Fruit fly (Drosophila melanogaster) whole organism, embryonic: ENCODE measurements around the gene MFS18.
A peak's percentile ranks its signal among the peaks of the same experiment; 100 is the strongest.

Experiments
- Bgb ChIP-seq: fragments of 200-800 bp; sonication (Bioruptor generic); IDR thresholded peaks from 2 replicates; pipeline ENCODE4 v1.3.6; 2022; ENCODE audit warnings: missing biosample characterization, missing genetic modification characterization; ENCODE audit not compliant: partially characterized antibody
- CG12155 ChIP-seq: fragments of 200-800 bp; sonication (Bioruptor generic); optimal IDR thresholded peaks from 3 replicates; lab custom pipeline; 2016; ENCODE audit warnings: missing biosample characterization, missing genetic modification characterization
- CG13287 ChIP-seq: fragments of 200-800 bp; sonication (Bioruptor generic); IDR thresholded peaks from 2 replicates; pipeline ENCODE4 v1.3.6; 2022; ENCODE audit warnings: missing biosample characterization, missing genetic modification characterization; ENCODE audit not compliant: partially characterized antibody
- CG13424 ChIP-seq: fragments of 200-800 bp; sonication (Bioruptor generic); optimal IDR thresholded peaks from 2 replicates; lab custom pipeline; 2019; ENCODE audit warnings: missing biosample characterization, mild to moderate bottlenecking, missing genetic modification characterization, moderate library complexity
- CG13775 ChIP-seq: fragments of 200-800 bp; sonication (Bioruptor generic); optimal IDR thresholded peaks from 3 replicates; lab custom pipeline; 2017; ENCODE audit warnings: missing biosample characterization, mild to moderate bottlenecking, missing genetic modification characterization
- CG13894 ChIP-seq: fragments of 200-800 bp; sonication (Bioruptor generic); optimal IDR thresholded peaks from 3 replicates; lab custom pipeline; 2018; ENCODE audit warnings: missing biosample characterization, mild to moderate bottlenecking, missing genetic modification characterization, moderate library complexity
- CG17612 ChIP-seq: fragments of 200-800 bp; sonication (Bioruptor generic); IDR thresholded peaks from 2 replicates; pipeline ENCODE4 v1.3.6; 2022; ENCODE audit warnings: missing biosample characterization, missing genetic modification characterization
- CG2678 ChIP-seq: fragments of 200-800 bp; sonication (Bioruptor generic); optimal IDR thresholded peaks from 3 replicates; lab custom pipeline; 2019; ENCODE audit warnings: missing biosample characterization, mild to moderate bottlenecking, missing genetic modification characterization, moderate library complexity
- CG2889 ChIP-seq: fragments of 200-800 bp; sonication (Bioruptor generic); IDR thresholded peaks from 3 replicates; pipeline ENCODE4 v1.3.6; 2022; ENCODE audit warnings: missing biosample characterization, missing genetic modification characterization
- CG32532 ChIP-seq: fragments of 200-800 bp; sonication (Bioruptor generic); IDR thresholded peaks from 2 replicates; pipeline ENCODE4 v1.3.6; 2022; ENCODE audit warnings: missing biosample characterization, missing genetic modification characterization
- CG6683 ChIP-seq: fragments of 200-800 bp; sonication (Bioruptor generic); optimal IDR thresholded peaks from 2 replicates; lab custom pipeline; 2017; ENCODE audit warnings: missing biosample characterization, mild to moderate bottlenecking, missing genetic modification characterization, missing genetic modification reagents
- CG7271 ChIP-seq: fragments of 200-800 bp; sonication (Bioruptor generic); optimal IDR thresholded peaks from 2 replicates; lab custom pipeline; 2018; ENCODE audit warnings: missing biosample characterization, mild to moderate bottlenecking, missing genetic modification characterization, moderate library complexity
- CG7556 ChIP-seq: fragments of 200-800 bp; sonication (Bioruptor generic); optimal IDR thresholded peaks from 2 replicates; lab custom pipeline; 2017; ENCODE audit warnings: missing biosample characterization, mild to moderate bottlenecking, missing genetic modification characterization
- CG7786 ChIP-seq: fragments of 200-800 bp; sonication (Bioruptor generic); optimal IDR thresholded peaks from 2 replicates; lab custom pipeline; 2016; ENCODE audit warnings: missing biosample characterization, missing genetic modification characterization
- CG9215 ChIP-seq: fragments of 200-800 bp; sonication (Bioruptor generic); IDR thresholded peaks from 2 replicates; pipeline ENCODE4 v1.3.6; 2022; ENCODE audit warnings: missing biosample characterization, missing genetic modification characterization
- CHES-1-like ChIP-seq: fragments of 200-800 bp; sonication (Bioruptor generic); optimal IDR thresholded peaks from 2 replicates; lab custom pipeline; 2016; ENCODE audit warnings: missing biosample characterization, missing genetic modification characterization
- Doc3 ChIP-seq: fragments of 200-800 bp; sonication (Bioruptor generic); IDR thresholded peaks from 3 replicates; pipeline ENCODE4 v1.3.6; 2022; ENCODE audit warnings: missing biosample characterization, missing genetic modification characterization; ENCODE audit not compliant: partially characterized antibody
- E2f1 ChIP-seq: fragments of 200-800 bp; sonication (Bioruptor generic); IDR thresholded peaks from 2 replicates; pipeline ENCODE4 v1.3.6; 2022; ENCODE audit warnings: missing biosample characterization, missing genetic modification characterization
- Ets65A ChIP-seq: fragments of 200-800 bp; sonication (Bioruptor generic); peaks from one replicate; lab custom pipeline; 2016; ENCODE audit warnings: missing biosample characterization, missing genetic modification characterization
- Ets97D ChIP-seq: fragments of 200-800 bp; sonication (Bioruptor generic); optimal IDR thresholded peaks from 3 replicates; lab custom pipeline; 2016; ENCODE audit warnings: missing biosample characterization, missing genetic modification characterization
- Fer1 ChIP-seq: fragments of 200-800 bp; sonication (Bioruptor generic); optimal IDR thresholded peaks from 2 replicates; lab custom pipeline; 2017; ENCODE audit warnings: missing biosample characterization, mild to moderate bottlenecking, missing genetic modification characterization
- Hr51 ChIP-seq, 2 experiments: fragments of 200-800 bp; sonication (Bioruptor generic); optimal IDR thresholded peaks; 2 replicates in 1 of 2; 3 replicates in 1 of 2; lab custom pipeline; 2016 to 2018; ENCODE audit warnings: missing biosample characterization in 2 of 2, missing genetic modification characterization in 2 of 2, mild to moderate bottlenecking in 1 of 2, moderate library complexity in 1 of 2
- Jarid2 ChIP-seq: fragments of 200-800 bp; sonication (Bioruptor generic); optimal IDR thresholded peaks from 3 replicates; lab custom pipeline; 2017; ENCODE audit warnings: mild to moderate bottlenecking, missing biosample characterization, missing genetic modification reagents, missing genetic modification characterization
- Lpt ChIP-seq: fragments of >200 bp; optimal IDR thresholded peaks from 2 replicates; lab custom pipeline; 2018; ENCODE audit warnings: missing biosample characterization, missing genetic modification characterization
- MBD-R2 ChIP-seq: fragments of 200-800 bp; sonication (Bioruptor generic); IDR thresholded peaks from 2 replicates; pipeline ENCODE4 v1.3.6; 2022; ENCODE audit warnings: missing biosample characterization, missing genetic modification characterization
- MESR4 ChIP-seq: fragments of 200-800 bp; sonication (Bioruptor generic); optimal IDR thresholded peaks from 2 replicates; lab custom pipeline; 2018; ENCODE audit warnings: missing biosample characterization, mild to moderate bottlenecking, missing genetic modification characterization, moderate library complexity
- Med ChIP-seq: fragments of 200-800 bp; sonication (Bioruptor generic); peaks from one replicate; lab custom pipeline; 2016; ENCODE audit warnings: missing biosample characterization, missing genetic modification characterization, mild to moderate bottlenecking, inconsistent platforms, moderate library complexity
- Oli ChIP-seq: fragments of 200-800 bp; sonication (Bioruptor generic); optimal IDR thresholded peaks from 2 replicates; lab custom pipeline; 2018; ENCODE audit warnings: missing biosample characterization, mild to moderate bottlenecking, missing genetic modification characterization, moderate library complexity
- Opbp ChIP-seq: fragments of 200-800 bp; sonication (Bioruptor generic); IDR thresholded peaks from 3 replicates; pipeline ENCODE4 v1.3.6; 2022; ENCODE audit warnings: missing biosample characterization, missing genetic modification characterization; ENCODE audit not compliant: partially characterized antibody
- Ravus ChIP-seq: fragments of 200-800 bp; sonication (Bioruptor generic); IDR thresholded peaks from 2 replicates; pipeline ENCODE4 v1.3.6; 2022; ENCODE audit warnings: missing biosample characterization, missing genetic modification characterization
- Sry-δ ChIP-seq: fragments of 200-800 bp; sonication (Bioruptor generic); optimal IDR thresholded peaks from 2 replicates; lab custom pipeline; 2016; ENCODE audit warnings: missing biosample characterization, missing genetic modification characterization
- bbx ChIP-seq: fragments of 200-800 bp; sonication (Bioruptor generic); IDR thresholded peaks from 2 replicates; pipeline ENCODE4 v1.3.6; 2022; ENCODE audit warnings: missing biosample characterization, missing genetic modification characterization; ENCODE audit not compliant: partially characterized antibody
- disco-r ChIP-seq: fragments of 200-800 bp; sonication (Bioruptor generic); optimal IDR thresholded peaks from 2 replicates; lab custom pipeline; 2016; ENCODE audit warnings: missing biosample characterization, missing genetic modification characterization
- fd96Cb ChIP-seq: fragments of 200-800 bp; sonication (Bioruptor generic); optimal IDR thresholded peaks from 2 replicates; lab custom pipeline; 2018; ENCODE audit warnings: missing biosample characterization, mild to moderate bottlenecking, missing genetic modification characterization, moderate library complexity
- gem ChIP-seq: fragments of 200-800 bp; sonication (Bioruptor generic); optimal IDR thresholded peaks from 2 replicates; lab custom pipeline; 2019; ENCODE audit warnings: missing biosample characterization, mild to moderate bottlenecking, missing genetic modification characterization, moderate library complexity
- gfzf ChIP-seq: fragments of 200-800 bp; sonication (Bioruptor generic); optimal IDR thresholded peaks from 2 replicates; lab custom pipeline; 2016; ENCODE audit warnings: missing biosample characterization, mild to moderate bottlenecking, missing genetic modification characterization, moderate library complexity
- grn ChIP-seq: fragments of 200-800 bp; sonication (Bioruptor generic); optimal IDR thresholded peaks from 3 replicates; lab custom pipeline; 2017; ENCODE audit warnings: missing biosample characterization, missing genetic modification characterization
- gro ChIP-seq: fragments of 200-800 bp; sonication (Bioruptor generic); optimal IDR thresholded peaks from 2 replicates; lab custom pipeline; 2016; ENCODE audit warnings: missing biosample characterization, missing genetic modification characterization
- gsb ChIP-seq: fragments of 200-800 bp; sonication (Bioruptor generic); IDR thresholded peaks from 2 replicates; pipeline ENCODE4 v1.3.6; 2022; ENCODE audit warnings: missing biosample characterization, missing genetic modification characterization
- lab ChIP-seq: fragments of 200-800 bp; sonication (Bioruptor generic); optimal IDR thresholded peaks from 3 replicates; lab custom pipeline; 2017; ENCODE audit warnings: missing biosample characterization, missing genetic modification characterization, mild to moderate bottlenecking, moderate library complexity, missing genetic modification reagents
- lov ChIP-seq, 2 experiments: fragments of 200-800 bp in 1 of 2; fragments of >200 bp in 1 of 2; sonication (Bioruptor generic) in 1 of 2; IDR thresholded peaks in 1 of 2; optimal IDR thresholded peaks in 1 of 2; 2 replicates in 1 of 2; 3 replicates in 1 of 2; pipeline versions ENCODE4 v1.3.6 to Lab custom; 2017 to 2022; ENCODE audit warnings: missing biosample characterization in 1 of 2, missing genetic modification characterization in 1 of 2
- phol ChIP-seq: fragments of 200-800 bp; sonication (Bioruptor generic); optimal IDR thresholded peaks from 3 replicates; lab custom pipeline; 2018; ENCODE audit warnings: missing biosample characterization, mild to moderate bottlenecking, missing genetic modification characterization, moderate library complexity
- sob ChIP-seq: fragments of 200-800 bp; sonication (Bioruptor generic); IDR thresholded peaks from 2 replicates; pipeline ENCODE4 v1.3.6; 2022; ENCODE audit warnings: missing biosample characterization, missing genetic modification characterization
- ssp ChIP-seq: fragments of 200-800 bp; sonication (Bioruptor generic); IDR thresholded peaks from 2 replicates; pipeline ENCODE4 v1.3.6; 2022; ENCODE audit warnings: missing biosample characterization, missing genetic modification characterization
- zen ChIP-seq: fragments of 200-800 bp; sonication (Bioruptor generic); optimal IDR thresholded peaks from 3 replicates; lab custom pipeline; 2018; ENCODE audit warnings: missing biosample characterization, mild to moderate bottlenecking, missing genetic modification characterization, moderate library complexity
- zf30C ChIP-seq: fragments of 200-800 bp; sonication (Bioruptor generic); optimal IDR thresholded peaks from 3 replicates; lab custom pipeline; 2018; ENCODE audit warnings: missing biosample characterization, mild to moderate bottlenecking, missing genetic modification characterization

MFS18 gene

dm6 chr2L:4458119-4459056, 10.0 kb upstream of the MFS18 start, which contains the start of gene RpL27A (continued):
- TF ChIP-seq Jarid2 (GFP tag; lab: Kevin White, UChicago): peak; percentile 71
- TF ChIP-seq CG2889: 0 out of 3 replicates have a peak, but pooled peaks have one; percentile 52
- TF ChIP-seq Ravus (GFP tag; lab: Robert Waterston, UW): no peak
- peak; percentile 20 for TF ChIP-seq CG6683 (GFP tag; lab: Kevin White, UChicago)
- TF ChIP-seq Oli: peak; percentile 66
- peak; percentile 69 for TF ChIP-seq CG7556 (GFP tag; lab: Kevin White, UChicago)
- TF ChIP-seq gsb (GFP tag; lab: Robert Waterston, UW): peak; percentile 54
- TF ChIP-seq CG7271 (tag; lab: Kevin White, UChicago): peak; percentile 78
- TF ChIP-seq disco-r: peak; percentile 66
- peak; percentile 81 for TF ChIP-seq Fer1 (GFP tag; lab: Kevin White, UChicago)
- peak; percentile 84 for TF ChIP-seq CG32532 (GFP tag; lab: Robert Waterston, UW)
- TF ChIP-seq Sry-δ (GFP tag; lab: Kevin White, UChicago): peak; percentile 59
- peak; percentile 33 for TF ChIP-seq zen (tag; lab: Kevin White, UChicago)
- TF ChIP-seq Bgb (GFP tag; lab: Robert Waterston, UW): peak; percentile 58
- TF ChIP-seq CG12155 (GFP tag; lab: Kevin White, UChicago): peak; percentile 15
- TF ChIP-seq zf30C (GFP tag; lab: Kevin White, UChicago): peak; percentile 53
- TF ChIP-seq CG17612: peak; percentile 46; the same call in 1 of the 2 replicates
- TF ChIP-seq CHES-1-like (GFP tag; lab: Kevin White, UChicago): peak; percentile 26
- peak; percentile 97 for TF ChIP-seq ssp (GFP tag; lab: Robert Waterston, UW)
- peak; percentile 71 for TF ChIP-seq gfzf (GFP tag; lab: Kevin White, UChicago)
- TF ChIP-seq Lpt: no peak
- TF ChIP-seq CG9215 (GFP tag; lab: Robert Waterston, UW): peak; percentile 53
- TF ChIP-seq lab: peak; percentile 93

DNA sequence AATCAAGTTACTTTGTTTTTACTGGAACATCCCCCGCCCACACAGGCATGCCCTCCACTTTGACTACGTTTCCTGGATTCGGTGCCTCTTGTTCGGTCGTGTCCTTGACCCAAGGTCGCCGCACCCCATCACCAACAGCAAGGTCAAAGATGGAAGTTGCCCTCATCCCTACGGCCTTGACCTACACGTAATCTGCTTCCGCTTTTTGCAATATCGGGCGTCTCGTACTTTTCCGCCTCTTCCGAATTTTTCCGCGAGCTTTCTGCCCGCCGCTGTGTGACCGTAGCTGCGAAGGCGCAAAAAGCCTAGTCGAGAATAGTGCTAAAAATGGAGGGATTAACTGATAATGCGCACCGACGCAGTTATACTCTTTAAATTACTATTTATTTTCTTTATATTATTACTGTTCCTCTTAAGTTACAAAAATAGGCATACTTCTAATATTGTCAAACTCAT, 8.1 kb upstream of the MFS18 start, which contains the start of gene Gs1l:
Gene Gs1l (minus strand): TSS at position 269 of the 456 bp plus-strand sequence.
- TF ChIP-seq CG13287 (GFP tag; lab: Robert Waterston, UW): no peak; the same call in 1 of the 2 replicates
- TF ChIP-seq CG13424 (tag; lab: Kevin White, UChicago): peak; percentile 21
- peak; percentile 54 for TF ChIP-seq CG13894
- peak; percentile 33; the same call in 1 of the 2 replicates for TF ChIP-seq CG32532 (GFP tag; lab: Robert Waterston, UW)
- TF ChIP-seq fd96Cb (tag; lab: Kevin White, UChicago): no peak
- peak; percentile 38; the same call in 1 of the 2 replicates for TF ChIP-seq sob
- peak; percentile 5 for TF ChIP-seq Ets97D (GFP tag; lab: Kevin White, UChicago)
- TF ChIP-seq MESR4 (GFP tag; lab: Kevin White, UChicago): peak; percentile 35
- no peak for TF ChIP-seq gro (GFP tag; lab: Kevin White, UChicago)
- TF ChIP-seq lov (optimal IDR thresholded peaks at IDR 0.05; lab: Kevin White, UChicago): no peak
- TF ChIP-seq lov (GFP tag; IDR thresholded peaks at IDR 0.05; lab: Robert Waterston, UW): no peak
- TF ChIP-seq grn (GFP tag; lab: Kevin White, UChicago): no peak
- no peak for TF ChIP-seq Ets65A
- TF ChIP-seq Hr51 (GFP tag; optimal IDR thresholded peaks at IDR 0.05; lab: Kevin White, UChicago): peak in 1 of 2 experiments; percentile 21
- TF ChIP-seq CG2678 (tag; lab: Kevin White, UChicago): peak; percentile 38
- no peak for TF ChIP-seq CG13775 (GFP tag; lab: Kevin White, UChicago)
- TF ChIP-seq CG7786 (GFP tag; lab: Kevin White, UChicago): no peak
- no peak for TF ChIP-seq Doc3 (GFP tag; lab: Robert Waterston, UW)
- peak; percentile 28; the same call in 1 of the 2 replicates for TF ChIP-seq E2f1 (GFP tag; lab: Robert Waterston, UW)
- peak; percentile 82 for TF ChIP-seq Med (GFP tag; lab: Kevin White, UChicago)
- peak; percentile 37 for TF ChIP-seq gem (tag; lab: Kevin White, UChicago)
- TF ChIP-seq MBD-R2 (GFP tag; lab: Robert Waterston, UW): peak; percentile 86
- 0 out of 3 replicates have a peak, but pooled peaks have one; percentile 11 for TF ChIP-seq Opbp (GFP tag; lab: Robert Waterston, UW)
- TF ChIP-seq bbx: peak; percentile 42; the same call in 1 of the 2 replicates
- peak; percentile 11 for TF ChIP-seq phol (tag; lab: Kevin White, UChicago)
